Worm (Caenorhabditis elegans) whole organism, late embryonic: ENCODE results near the gene fat-6.

ENCODE experiments used
- elt-2 ChIP-seq: sonication (generic microtip); optimal IDR thresholded peaks from 2 replicates; lab custom pipeline; 2016; ENCODE audit warnings: missing genetic modification reagents, missing genetic modification characterization, missing compliant biosample characterization
- madf-2 ChIP-seq: sonication (generic microtip); optimal IDR thresholded peaks from 2 replicates; lab custom pipeline; 2017; ENCODE audit warnings: missing genetic modification characterization, missing compliant biosample characterization
- pat-9 ChIP-seq: fragments of 200-800 bp; sonication (Bioruptor generic); optimal IDR thresholded peaks from 2 replicates; lab custom pipeline; 2018; ENCODE audit warnings: mild to moderate bottlenecking, missing genetic modification characterization, moderate library complexity, missing compliant biosample characterization

- TF ChIP-seq pat-9: no peak
- no peak for TF ChIP-seq madf-2 (tag; lab: Kevin White, UChicago)
- TF ChIP-seq elt-2 (tag; lab: Kevin White, UChicago): no peak
Observed at ce11 chrIV:11893336-11893735, 22.2 kb downstream of the fat-6 start.
